Fruit fly (Drosophila melanogaster) whole organism, embryonic: ENCODE data around the gene Chpf.

Experiments used
- Abd-B ChIP-seq: fragments of 200-800 bp; sonication (Bioruptor generic); optimal IDR thresholded peaks from 2 replicates; lab custom pipeline; 2018; ENCODE audit warnings: missing biosample characterization, mild to moderate bottlenecking, missing genetic modification characterization, moderate library complexity
- Atf-2 ChIP-seq: fragments of 200-800 bp; sonication (Bioruptor generic); optimal IDR thresholded peaks from 2 replicates; lab custom pipeline; 2016; ENCODE audit warnings: missing biosample characterization, missing genetic modification characterization
- Bgb ChIP-seq: fragments of 200-800 bp; sonication (Bioruptor generic); IDR thresholded peaks from 2 replicates; pipeline ENCODE4 v1.3.6; 2022; ENCODE audit warnings: missing biosample characterization, missing genetic modification characterization; ENCODE audit not compliant: partially characterized antibody
- CG10209 ChIP-seq: fragments of 200-800 bp; sonication (Bioruptor generic); optimal IDR thresholded peaks from 3 replicates; lab custom pipeline; 2017; ENCODE audit warnings: missing biosample characterization, mild to moderate bottlenecking, missing genetic modification characterization, missing genetic modification reagents
- CG10979 ChIP-seq: fragments of 200-800 bp; sonication (Bioruptor generic); optimal IDR thresholded peaks from 2 replicates; lab custom pipeline; 2018; ENCODE audit warnings: missing biosample characterization, mild to moderate bottlenecking, missing genetic modification characterization, moderate library complexity
- CG12219 ChIP-seq: fragments of 200-800 bp; sonication (Bioruptor generic); optimal IDR thresholded peaks from 3 replicates; lab custom pipeline; 2018; ENCODE audit warnings: missing biosample characterization, mild to moderate bottlenecking, missing genetic modification characterization
- CG12299 ChIP-seq: fragments of 200-800 bp; sonication (Bioruptor generic); optimal IDR thresholded peaks from 2 replicates; lab custom pipeline; 2018; ENCODE audit warnings: missing biosample characterization, mild to moderate bottlenecking, missing genetic modification characterization
- CG12391 ChIP-seq: fragments of 200-800 bp; sonication (Bioruptor generic); optimal IDR thresholded peaks from 3 replicates; lab custom pipeline; 2018; ENCODE audit warnings: missing biosample characterization, mild to moderate bottlenecking, missing genetic modification characterization, moderate library complexity
- CG14710 ChIP-seq: fragments of 200-800 bp; sonication (Bioruptor generic); optimal IDR thresholded peaks from 3 replicates; lab custom pipeline; 2019; ENCODE audit warnings: missing biosample characterization, mild to moderate bottlenecking, missing genetic modification characterization, moderate library complexity
- CG1647 ChIP-seq: fragments of 200-800 bp; sonication (Bioruptor generic); optimal IDR thresholded peaks from 3 replicates; lab custom pipeline; 2016; ENCODE audit warnings: missing biosample characterization, missing genetic modification characterization
- CG17612 ChIP-seq: fragments of 200-800 bp; sonication (Bioruptor generic); IDR thresholded peaks from 2 replicates; pipeline ENCODE4 v1.3.6; 2022; ENCODE audit warnings: missing biosample characterization, missing genetic modification characterization
- CG17802 ChIP-seq: fragments of 200-800 bp; sonication (Bioruptor generic); optimal IDR thresholded peaks from 2 replicates; lab custom pipeline; 2018; ENCODE audit warnings: missing biosample characterization, mild to moderate bottlenecking, missing genetic modification characterization, moderate library complexity
- CG18011 ChIP-seq: fragments of 200-800 bp; sonication (Bioruptor generic); optimal IDR thresholded peaks from 2 replicates; lab custom pipeline; 2017; ENCODE audit warnings: missing biosample characterization, missing genetic modification characterization, mild to moderate bottlenecking, moderate library complexity, missing genotype
- CG18619 ChIP-seq: fragments of 200-800 bp; sonication (Bioruptor generic); optimal IDR thresholded peaks from 3 replicates; lab custom pipeline; 2017; ENCODE audit warnings: missing biosample characterization, mild to moderate bottlenecking, missing genetic modification characterization
- CG2199 ChIP-seq: fragments of 200-800 bp; sonication (Bioruptor generic); IDR thresholded peaks from 3 replicates; pipeline ENCODE4 v1.3.6; 2022; ENCODE audit warnings: missing biosample characterization, missing genetic modification characterization
- CG30431 ChIP-seq: fragments of 200-800 bp; sonication (Bioruptor generic); optimal IDR thresholded peaks from 2 replicates; lab custom pipeline; 2017; ENCODE audit warnings: missing biosample characterization, missing genetic modification characterization
- CG31224 ChIP-seq: fragments of 200-800 bp; sonication (Bioruptor generic); IDR thresholded peaks from 2 replicates; pipeline ENCODE4 v1.3.6; 2022; ENCODE audit warnings: missing biosample characterization, missing genetic modification characterization
- CG32767 ChIP-seq: fragments of 200-800 bp; sonication (Bioruptor generic); IDR thresholded peaks from 2 replicates; pipeline ENCODE4 v1.3.6; 2022; ENCODE audit warnings: missing biosample characterization, missing genetic modification characterization
- CG3281 ChIP-seq: fragments of 200-800 bp; sonication (Bioruptor generic); optimal IDR thresholded peaks from 3 replicates; lab custom pipeline; 2017; ENCODE audit warnings: missing biosample characterization, mild to moderate bottlenecking, missing genetic modification characterization
- CG3838 ChIP-seq: fragments of 200-800 bp; sonication (Bioruptor generic); optimal IDR thresholded peaks from 3 replicates; lab custom pipeline; 2016; ENCODE audit warnings: missing biosample characterization, missing genetic modification characterization
- CG4424 ChIP-seq: fragments of 200-800 bp; sonication (Bioruptor generic); optimal IDR thresholded peaks from 3 replicates; lab custom pipeline; 2016; ENCODE audit warnings: missing biosample characterization, missing genetic modification characterization
- CG6175 ChIP-seq: fragments of 200-800 bp; sonication (Bioruptor generic); IDR thresholded peaks from 3 replicates; pipeline ENCODE4 v1.3.6; 2022; ENCODE audit warnings: missing biosample characterization, missing genetic modification characterization
- CG7745 ChIP-seq: fragments of 200-800 bp; sonication (Bioruptor generic); optimal IDR thresholded peaks from 2 replicates; lab custom pipeline; 2018; ENCODE audit warnings: missing biosample characterization, mild to moderate bottlenecking, missing genetic modification characterization, moderate library complexity
- CG7928 ChIP-seq: fragments of 200-800 bp; sonication (Bioruptor generic); optimal IDR thresholded peaks from 2 replicates; lab custom pipeline; 2017; ENCODE audit warnings: missing biosample characterization, mild to moderate bottlenecking, missing genetic modification characterization
- CG9727 ChIP-seq: fragments of 200-800 bp; sonication (Bioruptor generic); optimal IDR thresholded peaks from 3 replicates; lab custom pipeline; 2017; ENCODE audit warnings: missing biosample characterization, mild to moderate bottlenecking, missing genetic modification characterization
- Camta ChIP-seq: fragments of 200-800 bp; sonication (Bioruptor generic); optimal IDR thresholded peaks from 2 replicates; lab custom pipeline; 2016; ENCODE audit warnings: missing biosample characterization, missing genetic modification characterization
- HLH3B ChIP-seq: fragments of 200-800 bp; sonication (Bioruptor generic); IDR thresholded peaks from 2 replicates; pipeline ENCODE4 v1.3.6; 2022; ENCODE audit warnings: missing biosample characterization, missing genetic modification characterization
- Hmr ChIP-seq: fragments of 200-800 bp; sonication (Bioruptor generic); optimal IDR thresholded peaks from 3 replicates; lab custom pipeline; 2017; ENCODE audit warnings: mild to moderate bottlenecking, missing biosample characterization, missing genetic modification reagents, missing genetic modification characterization
- Hr51 ChIP-seq, 2 experiments: fragments of 200-800 bp; sonication (Bioruptor generic); optimal IDR thresholded peaks; 2 replicates in 1 of 2; 3 replicates in 1 of 2; lab custom pipeline; 2016 to 2018; ENCODE audit warnings: missing biosample characterization in 2 of 2, missing genetic modification characterization in 2 of 2, mild to moderate bottlenecking in 1 of 2, moderate library complexity in 1 of 2
- Hr78 ChIP-seq, 2 experiments: fragments of 200-800 bp in 1 of 2; fragments of >200 bp in 1 of 2; sonication (Bioruptor generic) in 1 of 2; optimal IDR thresholded peaks; 2 replicates each; lab custom pipeline; 2017 to 2019; ENCODE audit warnings: missing biosample characterization in 2 of 2, missing genetic modification characterization in 2 of 2, mild to moderate bottlenecking in 1 of 2, moderate library complexity in 1 of 2
- NK7.1 ChIP-seq: fragments of 200-800 bp; sonication (Bioruptor generic); optimal IDR thresholded peaks from 3 replicates; lab custom pipeline; 2016; ENCODE audit warnings: missing biosample characterization, missing genetic modification characterization
- Neu2 ChIP-seq: fragments of 200-800 bp; sonication (Bioruptor generic); optimal IDR thresholded peaks from 3 replicates; lab custom pipeline; 2016; ENCODE audit warnings: missing biosample characterization, missing genetic modification characterization, borderline replicate concordance
- Oli ChIP-seq: fragments of 200-800 bp; sonication (Bioruptor generic); optimal IDR thresholded peaks from 2 replicates; lab custom pipeline; 2018; ENCODE audit warnings: missing biosample characterization, mild to moderate bottlenecking, missing genetic modification characterization, moderate library complexity
- Opbp ChIP-seq: fragments of 200-800 bp; sonication (Bioruptor generic); IDR thresholded peaks from 3 replicates; pipeline ENCODE4 v1.3.6; 2022; ENCODE audit warnings: missing biosample characterization, missing genetic modification characterization; ENCODE audit not compliant: partially characterized antibody
- Sin3A ChIP-seq: fragments of >200 bp; optimal IDR thresholded peaks from 2 replicates; lab custom pipeline; 2018
- Six4 ChIP-seq: fragments of 200-800 bp; sonication (Bioruptor generic); optimal IDR thresholded peaks from 2 replicates; lab custom pipeline; 2016; ENCODE audit warnings: missing biosample characterization, missing genetic modification characterization
- cato ChIP-seq: fragments of 200-800 bp; sonication (Bioruptor generic); optimal IDR thresholded peaks from 2 replicates; lab custom pipeline; 2016; ENCODE audit warnings: missing biosample characterization, missing genetic modification characterization, borderline replicate concordance
- crol ChIP-seq: fragments of 200-800 bp; sonication (Bioruptor generic); IDR thresholded peaks from 2 replicates; pipeline ENCODE4 v1.3.6; 2022; ENCODE audit warnings: missing biosample characterization, missing genetic modification characterization
- dan ChIP-seq: fragments of 200-800 bp; sonication (Bioruptor generic); IDR thresholded peaks from 2 replicates; pipeline ENCODE4 v1.3.6; 2022; ENCODE audit warnings: missing biosample characterization, missing genetic modification characterization
- disco-r ChIP-seq: fragments of 200-800 bp; sonication (Bioruptor generic); optimal IDR thresholded peaks from 2 replicates; lab custom pipeline; 2016; ENCODE audit warnings: missing biosample characterization, missing genetic modification characterization
- dm ChIP-seq: fragments of 200-800 bp; sonication (Bioruptor generic); optimal IDR thresholded peaks from 3 replicates; lab custom pipeline; 2016; ENCODE audit warnings: missing biosample characterization, missing genetic modification characterization
- gsb ChIP-seq: fragments of 200-800 bp; sonication (Bioruptor generic); IDR thresholded peaks from 2 replicates; pipeline ENCODE4 v1.3.6; 2022; ENCODE audit warnings: missing biosample characterization, missing genetic modification characterization
- gsb-n ChIP-seq: fragments of 200-800 bp; sonication (Bioruptor generic); optimal IDR thresholded peaks from 3 replicates; lab custom pipeline; 2018; ENCODE audit warnings: missing biosample characterization, mild to moderate bottlenecking, missing genetic modification characterization
- gt ChIP-seq: fragments of 200-800 bp; sonication (Bioruptor generic); IDR thresholded peaks from 2 replicates; pipeline ENCODE4 v1.3.6; 2022; ENCODE audit warnings: missing biosample characterization, missing genetic modification characterization
- klu ChIP-seq: fragments of 200-800 bp; sonication (Bioruptor generic); IDR thresholded peaks from 2 replicates; pipeline ENCODE4 v1.3.6; 2022; ENCODE audit warnings: missing biosample characterization, missing genetic modification characterization
- odd ChIP-seq: fragments of 200-800 bp; sonication (Bioruptor generic); optimal IDR thresholded peaks from 2 replicates; lab custom pipeline; 2017; ENCODE audit warnings: missing biosample characterization, mild to moderate bottlenecking, missing genetic modification characterization
- run ChIP-seq: fragments of 200-800 bp; sonication (Bioruptor generic); optimal IDR thresholded peaks from 3 replicates; lab custom pipeline; 2018; ENCODE audit warnings: missing biosample characterization, mild to moderate bottlenecking, missing genetic modification characterization
- sens ChIP-seq: fragments of 200-800 bp; sonication (Bioruptor generic); peaks from one replicate; lab custom pipeline; 2016; ENCODE audit warnings: missing biosample characterization, missing genetic modification characterization
- unpg ChIP-seq: fragments of 200-800 bp; sonication (Bioruptor generic); optimal IDR thresholded peaks from 3 replicates; lab custom pipeline; 2018; ENCODE audit warnings: missing biosample characterization, mild to moderate bottlenecking, missing genetic modification characterization, moderate library complexity
- zf30C ChIP-seq: fragments of 200-800 bp; sonication (Bioruptor generic); optimal IDR thresholded peaks from 3 replicates; lab custom pipeline; 2018; ENCODE audit warnings: missing biosample characterization, mild to moderate bottlenecking, missing genetic modification characterization

The Chpf gene

DNA sequence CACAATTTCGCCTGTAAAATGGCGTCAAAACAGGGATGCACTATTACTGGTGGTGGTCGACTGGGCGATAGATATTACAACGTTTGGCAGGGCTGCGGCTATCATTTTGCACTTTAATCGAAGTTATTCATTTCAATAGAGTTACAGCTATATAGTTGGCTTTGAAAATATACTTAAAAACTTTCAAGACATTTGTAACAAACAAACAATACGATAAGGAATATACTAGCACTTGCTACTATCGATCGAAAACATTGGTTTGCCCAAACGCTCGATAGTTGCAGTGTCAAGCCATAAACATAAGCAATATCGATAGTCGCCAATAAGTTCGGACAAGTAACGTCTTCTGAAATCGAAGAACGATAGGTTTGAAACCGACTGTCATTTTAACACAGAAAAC is 47.2 kb upstream of the Chpf start, which contains the start of the genes Bap60 and CG12096 (continued):
- TF ChIP-seq CG18011 (GFP tag; lab: Kevin White, UChicago) (peak; percentile 68), CG3838 (GFP tag; lab: Kevin White, UChicago) (no peak), CG2199 (GFP tag; lab: Robert Waterston, UW) (no peak), dm (GFP tag; lab: Kevin White, UChicago) (peak; percentile 86), Atf-2 (GFP tag; lab: Kevin White, UChicago) (peak; percentile 56), Neu2 (peak; percentile 23), Hmr (GFP tag; lab: Kevin White, UChicago) (no peak), CG17802 (peak; percentile 12), gt (GFP tag; lab: Robert Waterston, UW) (0 out of 2 replicates have a peak, but pooled peaks have one; percentile 39), CG10979 (peak; percentile 68), CG31224 (GFP tag; lab: Robert Waterston, UW) (peak; percentile 27; the same call in 1 of the 2 replicates), Hr78 (GFP tag; optimal IDR thresholded peaks at IDR 0.05; lab: Kevin White, UChicago) (no peak), zf30C (no peak), CG7928 (GFP tag; lab: Kevin White, UChicago) (peak; percentile 98), crol (GFP tag; lab: Robert Waterston, UW) (no peak), klu (GFP tag; lab: Robert Waterston, UW) (peak; percentile 54; the same call in 1 of the 2 replicates), CG4424 (GFP tag; lab: Kevin White, UChicago) (peak; percentile 51), CG17612 (GFP tag; lab: Robert Waterston, UW) (no peak), Six4 (GFP tag; lab: Kevin White, UChicago) (peak; percentile 39), sens (GFP tag; lab: Kevin White, UChicago) (peak; percentile 95), gsb (GFP tag; lab: Robert Waterston, UW) (no peak), run (no peak), CG3281 (no peak), CG18619 (GFP tag; lab: Kevin White, UChicago) (peak; percentile 67), CG12219 (GFP tag; lab: Kevin White, UChicago) (peak; percentile 35), Abd-B (GFP tag; lab: Kevin White, UChicago) (peak; percentile 91), CG30431 (GFP tag; lab: Kevin White, UChicago) (peak; percentile 52), CG9727 (GFP tag; lab: Kevin White, UChicago) (peak; percentile 74), disco-r (GFP tag; lab: Kevin White, UChicago) (peak; percentile 57), dan (no peak), CG32767 (GFP tag; lab: Robert Waterston, UW) (no peak), HLH3B (GFP tag; lab: Robert Waterston, UW) (no peak), CG7745 (tag; lab: Kevin White, UChicago) (no peak), CG12391 (tag; lab: Kevin White, UChicago) (peak; percentile 86), Sin3A (lab: Kevin White, UChicago) (peak; percentile 99), CG14710 (tag; lab: Kevin White, UChicago) (peak; percentile 88), cato (GFP tag; lab: Kevin White, UChicago) (peak; percentile 25), Oli (tag; lab: Kevin White, UChicago) (peak; percentile 65), CG1647 (peak; percentile 67), Hr51 (GFP tag; optimal IDR thresholded peaks at IDR 0.05; lab: Kevin White, UChicago) (peak; percentile 75 to 76), Camta (peak; percentile 69), Bgb (peak; percentile 88), CG10209 (GFP tag; lab: Kevin White, UChicago) (peak; percentile 52), Opbp (GFP tag; lab: Robert Waterston, UW) (peak; percentile 76; the same call in 2 of the 3 replicates), odd (peak; percentile 44), gsb-n (tag; lab: Kevin White, UChicago) (no peak), CG6175 (GFP tag; lab: Robert Waterston, UW) (no peak), unpg (GFP tag; lab: Kevin White, UChicago) (peak; percentile 71), NK7.1 (peak; percentile 55), CG12299 (tag; lab: Kevin White, UChicago) (peak; percentile 50)
